Fruit fly (Drosophila melanogaster) whole organism, embryonic: ENCODE results near the gene Rnb.

Experiments
- CG12659 ChIP-seq: fragments of 200-800 bp; sonication (Bioruptor generic); optimal IDR thresholded peaks from 3 replicates; lab custom pipeline; 2017; ENCODE audit warnings: mild to moderate bottlenecking, missing biosample characterization, missing genetic modification reagents, missing genetic modification characterization
- CG12744 ChIP-seq: fragments of 200-800 bp; sonication (Bioruptor generic); optimal IDR thresholded peaks from 2 replicates; lab custom pipeline; 2016; ENCODE audit warnings: missing biosample characterization, missing genetic modification characterization
- CG13287 ChIP-seq: fragments of 200-800 bp; sonication (Bioruptor generic); IDR thresholded peaks from 2 replicates; pipeline ENCODE4 v1.3.6; 2022; ENCODE audit warnings: missing biosample characterization, missing genetic modification characterization; ENCODE audit not compliant: partially characterized antibody
- CG14014 ChIP-seq: fragments of 200-800 bp; sonication (Bioruptor generic); IDR thresholded peaks from 2 replicates; pipeline ENCODE4 v1.3.6; 2022; ENCODE audit warnings: missing biosample characterization, missing genetic modification characterization
- CG14441 ChIP-seq: fragments of 200-800 bp; sonication (Bioruptor generic); IDR thresholded peaks from 2 replicates; pipeline ENCODE4 v1.3.6; 2022; ENCODE audit warnings: missing biosample characterization, missing genetic modification characterization
- CG17385 ChIP-seq: fragments of 200-800 bp; sonication (Bioruptor generic); optimal IDR thresholded peaks from 3 replicates; lab custom pipeline; 2018; ENCODE audit warnings: missing biosample characterization, mild to moderate bottlenecking, missing genetic modification characterization
- CG17568 ChIP-seq: fragments of 200-800 bp; sonication (Bioruptor generic); optimal IDR thresholded peaks from 2 replicates; lab custom pipeline; 2018; ENCODE audit warnings: missing biosample characterization, mild to moderate bottlenecking, missing genetic modification characterization, moderate library complexity
- CG3281 ChIP-seq: fragments of 200-800 bp; sonication (Bioruptor generic); optimal IDR thresholded peaks from 3 replicates; lab custom pipeline; 2017; ENCODE audit warnings: missing biosample characterization, mild to moderate bottlenecking, missing genetic modification characterization
- CG3726 ChIP-seq: fragments of 200-800 bp; sonication (Bioruptor generic); IDR thresholded peaks from 3 replicates; pipeline ENCODE4, ENCODE4 v1.3.6; 2022; ENCODE audit warnings: missing biosample characterization, missing genetic modification characterization
- CG42726 ChIP-seq: fragments of 200-800 bp; sonication (Bioruptor generic); IDR thresholded peaks from 2 replicates; pipeline ENCODE4 v1.3.6; 2022; ENCODE audit warnings: missing biosample characterization, missing genetic modification characterization; ENCODE audit not compliant: partially characterized antibody
- CG5180 ChIP-seq: fragments of 200-800 bp; sonication (Bioruptor generic); optimal IDR thresholded peaks from 3 replicates; lab custom pipeline; 2017; ENCODE audit warnings: missing biosample characterization, missing genetic modification characterization, mild to moderate bottlenecking, moderate library complexity, missing genetic modification reagents
- CG5953 ChIP-seq: fragments of 200-800 bp; sonication (Bioruptor generic); IDR thresholded peaks from 2 replicates; pipeline ENCODE4 v1.3.6; 2022; ENCODE audit warnings: missing biosample characterization, missing genetic modification characterization
- CG6791 ChIP-seq: fragments of 200-800 bp; sonication (Bioruptor generic); IDR thresholded peaks from 3 replicates; pipeline ENCODE4 v1.3.6; 2022; ENCODE audit warnings: missing biosample characterization, missing genetic modification characterization; ENCODE audit not compliant: partially characterized antibody
- CG6854 ChIP-seq: fragments of 200-800 bp; sonication (Bioruptor generic); optimal IDR thresholded peaks from 3 replicates; lab custom pipeline; 2017; ENCODE audit warnings: missing biosample characterization, mild to moderate bottlenecking, missing genetic modification characterization
- CG8281 ChIP-seq: fragments of 200-800 bp; sonication (Bioruptor generic); optimal IDR thresholded peaks from 2 replicates; lab custom pipeline; 2018; ENCODE audit warnings: missing biosample characterization, mild to moderate bottlenecking, missing genetic modification characterization, moderate library complexity
- Deaf1 ChIP-seq: fragments of 200-800 bp; optimal IDR thresholded peaks from 3 replicates; lab custom pipeline; 2019; ENCODE audit warnings: missing biosample characterization, mild to moderate bottlenecking, missing genetic modification characterization, moderate library complexity
- Eip74EF ChIP-seq, 2 experiments: fragments of 200-800 bp in 1 of 2; fragments of >200 bp in 1 of 2; sonication (Bioruptor generic) in 1 of 2; optimal IDR thresholded peaks; 2 replicates each; lab custom pipeline; 2017 to 2019; ENCODE audit warnings: missing biosample characterization in 2 of 2, missing genetic modification characterization in 2 of 2, mild to moderate bottlenecking in 1 of 2, moderate library complexity in 1 of 2
- Fer3 ChIP-seq: fragments of 200-800 bp; sonication (Bioruptor generic); optimal IDR thresholded peaks from 2 replicates; lab custom pipeline; 2018; ENCODE audit warnings: missing biosample characterization, mild to moderate bottlenecking, missing genetic modification characterization, moderate library complexity
- HLH4C ChIP-seq: fragments of 200-800 bp; sonication (Bioruptor generic); IDR thresholded peaks from 3 replicates; pipeline ENCODE4 v1.3.6; 2022; ENCODE audit warnings: missing biosample characterization, missing genetic modification characterization; ENCODE audit not compliant: partially characterized antibody
- Jarid2 ChIP-seq: fragments of 200-800 bp; sonication (Bioruptor generic); optimal IDR thresholded peaks from 3 replicates; lab custom pipeline; 2017; ENCODE audit warnings: mild to moderate bottlenecking, missing biosample characterization, missing genetic modification reagents, missing genetic modification characterization
- Meics ChIP-seq: fragments of 200-800 bp; sonication (Bioruptor generic); optimal IDR thresholded peaks from 2 replicates; lab custom pipeline; 2017; ENCODE audit warnings: missing biosample characterization, mild to moderate bottlenecking, missing genetic modification characterization
- Pdp1 ChIP-seq, 2 experiments: fragments of 200-800 bp; sonication (Bioruptor generic); optimal IDR thresholded peaks; 3 replicates each; lab custom pipeline; 2016; ENCODE audit warnings: missing biosample characterization in 2 of 2, missing genetic modification characterization in 2 of 2, mild to moderate bottlenecking in 1 of 2, moderate library complexity in 1 of 2
- Ptx1 ChIP-seq: fragments of 200-800 bp; sonication (Bioruptor generic); IDR thresholded peaks from 2 replicates; pipeline ENCODE4 v1.3.6; 2022; ENCODE audit warnings: missing biosample characterization, missing genetic modification characterization
- Six4 ChIP-seq: fragments of 200-800 bp; sonication (Bioruptor generic); optimal IDR thresholded peaks from 2 replicates; lab custom pipeline; 2016; ENCODE audit warnings: missing biosample characterization, missing genetic modification characterization
- Spps ChIP-seq: fragments of 200-800 bp; sonication (Bioruptor generic); optimal IDR thresholded peaks from 2 replicates; lab custom pipeline; 2018; ENCODE audit warnings: missing biosample characterization, mild to moderate bottlenecking, missing genetic modification characterization
- Sry-β ChIP-seq: fragments of 200-800 bp; sonication (Bioruptor generic); optimal IDR thresholded peaks from 2 replicates; lab custom pipeline; 2018; ENCODE audit warnings: missing biosample characterization, mild to moderate bottlenecking, missing genetic modification characterization, moderate library complexity
- Taf1 ChIP-seq: fragments of 200-800 bp; sonication (Bioruptor generic); IDR thresholded peaks from 2 replicates; pipeline ENCODE4 v1.3.6; 2022; ENCODE audit warnings: missing biosample characterization, missing genetic modification characterization
- btn ChIP-seq: fragments of 200-800 bp; sonication (Bioruptor generic); optimal IDR thresholded peaks from 2 replicates; lab custom pipeline; 2016; ENCODE audit warnings: missing biosample characterization, missing genetic modification characterization
- caup ChIP-seq: fragments of 200-800 bp; sonication (Bioruptor generic); optimal IDR thresholded peaks from 3 replicates; lab custom pipeline; 2017; ENCODE audit warnings: missing biosample characterization, mild to moderate bottlenecking, missing genetic modification characterization, moderate library complexity; ENCODE audit not compliant: severe bottlenecking
- danr ChIP-seq: fragments of 200-800 bp; sonication (Bioruptor generic); IDR thresholded peaks from 2 replicates; pipeline ENCODE4 v1.3.6; 2022; ENCODE audit warnings: missing biosample characterization, missing genetic modification characterization
- dpn ChIP-seq, 2 experiments: fragments of 200-800 bp; sonication (Bioruptor generic); optimal IDR thresholded peaks; 3 replicates each; lab custom pipeline; 2016; ENCODE audit warnings: missing biosample characterization in 2 of 2, missing genetic modification characterization in 2 of 2
- dysf ChIP-seq: fragments of 200-800 bp; sonication (Bioruptor generic); IDR thresholded peaks from 3 replicates; pipeline ENCODE4 v1.3.6; 2022; ENCODE audit warnings: missing biosample characterization, missing genetic modification characterization
- eyg ChIP-seq: fragments of 200-800 bp; sonication (Bioruptor generic); optimal IDR thresholded peaks from 3 replicates; lab custom pipeline; 2016; ENCODE audit warnings: missing biosample characterization, missing genetic modification characterization
- fd102C ChIP-seq: fragments of 200-800 bp; sonication (Bioruptor generic); optimal IDR thresholded peaks from 2 replicates; lab custom pipeline; 2018; ENCODE audit warnings: missing biosample characterization, mild to moderate bottlenecking, missing genetic modification characterization, moderate library complexity
- fd96Cb ChIP-seq: fragments of 200-800 bp; sonication (Bioruptor generic); optimal IDR thresholded peaks from 2 replicates; lab custom pipeline; 2018; ENCODE audit warnings: missing biosample characterization, mild to moderate bottlenecking, missing genetic modification characterization, moderate library complexity
- gce ChIP-seq: fragments of 200-800 bp; sonication (Bioruptor generic); IDR thresholded peaks from 3 replicates; pipeline ENCODE4 v1.3.6; 2022; ENCODE audit warnings: missing biosample characterization, missing genetic modification characterization
- h ChIP-seq: fragments of >200 bp; optimal IDR thresholded peaks from 2 replicates; lab custom pipeline; 2017
- lilli ChIP-seq: fragments of 200-800 bp; sonication (Bioruptor generic); optimal IDR thresholded peaks from 3 replicates; lab custom pipeline; 2016; ENCODE audit warnings: missing biosample characterization, missing genetic modification characterization
- lov ChIP-seq, 2 experiments: fragments of 200-800 bp in 1 of 2; fragments of >200 bp in 1 of 2; sonication (Bioruptor generic) in 1 of 2; IDR thresholded peaks in 1 of 2; optimal IDR thresholded peaks in 1 of 2; 2 replicates in 1 of 2; 3 replicates in 1 of 2; pipeline versions ENCODE4 v1.3.6 to Lab custom; 2017 to 2022; ENCODE audit warnings: missing biosample characterization in 1 of 2, missing genetic modification characterization in 1 of 2
- nmo ChIP-seq: fragments of 200-800 bp; sonication (Bioruptor generic); optimal IDR thresholded peaks from 2 replicates; lab custom pipeline; 2018; ENCODE audit warnings: missing biosample characterization, mild to moderate bottlenecking, missing genetic modification characterization, moderate library complexity
- oc ChIP-seq: fragments of 200-800 bp; sonication (Bioruptor generic); optimal IDR thresholded peaks from 2 replicates; lab custom pipeline; 2018; ENCODE audit warnings: missing biosample characterization, mild to moderate bottlenecking, missing genetic modification characterization, moderate library complexity
- pan ChIP-seq, 4 experiments: fragments of >200 bp in 3 of 4; fragments of 200-800 bp in 1 of 4; sonication (Bioruptor generic) in 1 of 4; optimal IDR thresholded peaks in 3 of 4; IDR thresholded peaks in 1 of 4; 2 replicates each; pipeline versions ENCODE4 v1.3.6 to Lab custom; 2017 to 2022; ENCODE audit warnings: missing biosample characterization in 2 of 4, missing genetic modification characterization in 2 of 4, mixed read lengths in 1 of 4
- psq ChIP-seq: fragments of 200-800 bp; sonication (Bioruptor generic); optimal IDR thresholded peaks from 2 replicates; lab custom pipeline; 2017; ENCODE audit warnings: missing biosample characterization, missing genetic modification characterization
- sna ChIP-seq: fragments of 200-800 bp; sonication (Bioruptor generic); IDR thresholded peaks from 2 replicates; pipeline ENCODE4 v1.3.6; 2022; ENCODE audit warnings: missing biosample characterization, missing genetic modification characterization; ENCODE audit not compliant: partially characterized antibody
- unc-4 ChIP-seq: fragments of 200-800 bp; sonication (Bioruptor generic); IDR thresholded peaks from 2 replicates; pipeline ENCODE4 v1.3.6; 2022; ENCODE audit warnings: missing biosample characterization, missing genetic modification characterization; ENCODE audit not compliant: partially characterized antibody
- z ChIP-seq: fragments of 200-800 bp; sonication (Bioruptor generic); IDR thresholded peaks from 3 replicates; pipeline ENCODE4 v1.3.6; 2022; ENCODE audit warnings: missing biosample characterization, missing genetic modification characterization
- zfh1 ChIP-seq: fragments of 200-800 bp; sonication (Bioruptor generic); IDR thresholded peaks from 3 replicates; pipeline ENCODE4 v1.3.6; 2022; ENCODE audit warnings: missing biosample characterization, missing genetic modification characterization

Gene Rnb

dm6 chr3R:29748591-29749303 lies 50.4 kb downstream of the Rnb start, which contains the start of the genes ATPsyngamma and yata (continued):
- TF ChIP-seq caup (GFP tag; lab: Kevin White, UChicago) (peak; percentile 20), CG14441 (GFP tag; lab: Robert Waterston, UW) (no peak), CG5180 (no peak), Ptx1 (GFP tag; lab: Robert Waterston, UW) (peak; percentile 47), CG42726 (GFP tag; lab: Robert Waterston, UW) (peak; percentile 16; the same call in 1 of the 2 replicates), Sry-β (GFP tag; lab: Kevin White, UChicago) (peak; percentile 41), dysf (peak; percentile 19; the same call in 1 of the 3 replicates), CG13287 (GFP tag; lab: Robert Waterston, UW) (peak; percentile 68), Fer3 (tag; lab: Kevin White, UChicago) (peak; percentile 9), eyg (GFP tag; lab: Kevin White, UChicago) (no peak), psq (no peak), danr (GFP tag; lab: Robert Waterston, UW) (no peak), oc (tag; lab: Kevin White, UChicago) (peak; percentile 67), Pdp1 (GFP tag; optimal IDR thresholded peaks at IDR 0.05; lab: Kevin White, UChicago) (peak in 1 of 2 experiments; percentile 99), h (lab: Kevin White, UChicago) (no peak), gce (GFP tag; lab: Robert Waterston, UW) (no peak), CG3281 (GFP tag; lab: Kevin White, UChicago) (no peak), z (no peak), zfh1 (GFP tag; lab: Robert Waterston, UW) (no peak), pan (optimal IDR thresholded peaks at IDR 0.05; lab: Kevin White, UChicago) (no peak), pan (GFP tag; optimal IDR thresholded peaks at IDR 0.05 in 1 of 2, IDR thresholded peaks at IDR 0.05 in 1 of 2) (no peak), CG5953 (GFP tag; lab: Robert Waterston, UW) (no peak), Meics (GFP tag; lab: Kevin White, UChicago) (peak; percentile 65), Jarid2 (no peak), CG17385 (GFP tag; lab: Kevin White, UChicago) (peak; percentile 72), CG17568 (GFP tag; lab: Kevin White, UChicago) (no peak), CG12744 (GFP tag; lab: Kevin White, UChicago) (no peak), Six4 (GFP tag; lab: Kevin White, UChicago) (no peak), CG3726 (GFP tag; lab: Robert Waterston, UW) (no peak), Spps (tag; lab: Kevin White, UChicago) (no peak), fd96Cb (tag; lab: Kevin White, UChicago) (no peak), HLH4C (peak; percentile 53; the same call in 1 of the 3 replicates), dpn (GFP tag; optimal IDR thresholded peaks at IDR 0.05; lab: Kevin White, UChicago) (peak in 1 of 2 experiments; percentile 35), Deaf1 (tag; lab: Kevin White, UChicago) (peak; percentile 53), nmo (GFP tag; lab: Kevin White, UChicago) (peak; percentile 52), lilli (GFP tag; lab: Kevin White, UChicago) (peak; percentile 29), fd102C (no peak), CG8281 (no peak), CG14014 (GFP tag; lab: Robert Waterston, UW) (no peak), Taf1 (GFP tag; lab: Robert Waterston, UW) (no peak), Eip74EF (GFP tag; optimal IDR thresholded peaks at IDR 0.05; lab: Kevin White, UChicago) (no peak), sna (GFP tag; lab: Robert Waterston, UW) (peak; percentile 67), CG12659 (peak; percentile 83), CG6854 (no peak), CG6791 (GFP tag; lab: Robert Waterston, UW) (peak; percentile 79), btn (GFP tag; lab: Kevin White, UChicago) (no peak), lov (optimal IDR thresholded peaks at IDR 0.05; lab: Kevin White, UChicago) (no peak), lov (GFP tag; IDR thresholded peaks at IDR 0.05; lab: Robert Waterston, UW) (no peak), unc-4 (GFP tag; lab: Robert Waterston, UW) (peak; percentile 75; the same call in 1 of the 2 replicates)
